Fruit fly (Drosophila melanogaster): ENCODE data around the gene Graf.

- TF ChIP-seq Sin3A (optimal IDR thresholded peaks at IDR 0.05) (no peak), Myc (optimal IDR thresholded peaks at IDR 0.05) (no peak), psq (optimal IDR thresholded peaks at IDR 0.05) (no peak), h (optimal IDR thresholded peaks at IDR 0.05) (no peak), insv (optimal IDR thresholded peaks at IDR 0.05) (no peak)
Measured at dm6 chrX:15748945-15749344, 11.6 kb downstream of the Graf start, which contains the start of gene Mvd.
